Fruit fly (Drosophila melanogaster): ENCODE data around the gene CG13693.

Gene CG13693

DNA sequence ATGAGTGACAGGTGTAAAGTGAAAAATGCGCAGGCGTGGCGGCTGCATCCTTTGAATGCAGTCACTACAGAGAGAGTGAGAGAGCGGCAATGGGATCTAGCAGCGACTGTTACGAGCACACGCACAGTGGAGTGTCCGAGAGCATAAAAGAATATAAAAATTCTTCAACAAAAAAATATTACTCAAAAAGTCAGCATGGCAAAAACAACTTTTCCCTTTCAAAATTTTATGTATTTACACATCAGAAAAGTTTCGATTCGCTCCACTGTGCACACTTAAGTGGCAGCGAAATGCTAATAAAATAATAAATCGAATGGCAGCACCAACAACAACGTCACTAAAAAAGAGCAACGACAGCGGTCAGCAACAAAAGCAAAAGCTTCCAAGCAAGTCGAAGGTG lies 8.9 kb upstream of the CG13693 start (continued):
- TF ChIP-seq CG7357 (GFP tag; IDR thresholded peaks at IDR 0.05) (peak; percentile 74), Hr39 (optimal IDR thresholded peaks at IDR 0.05) (no peak), abd-A (tag; optimal IDR thresholded peaks at IDR 0.05) (no peak), da (GFP tag; optimal IDR thresholded peaks at IDR 0.05) (no peak), Poxn (GFP tag; IDR thresholded peaks at IDR 0.05) (no peak), btn (GFP tag; optimal IDR thresholded peaks at IDR 0.05) (peak; percentile 90), NK7.1 (GFP tag; optimal IDR thresholded peaks at IDR 0.05) (peak; percentile 80), maf-S (GFP tag; optimal IDR thresholded peaks at IDR 0.05) (peak; percentile 74), Sry-δ (GFP tag; optimal IDR thresholded peaks at IDR 0.05) (peak; percentile 45), CG42726 (GFP tag; IDR thresholded peaks at IDR 0.05; ENCODE audit: partially characterized antibody) (no peak), wdn (GFP tag; IDR thresholded peaks at IDR 0.05) (peak; percentile 66; the same call in 1 of the 2 replicates), prd (optimal IDR thresholded peaks at IDR 0.05) (no peak), prd (GFP tag; IDR thresholded peaks at IDR 0.05) (peak; percentile 93), cwo (GFP tag; optimal IDR thresholded peaks at IDR 0.05) (peak; percentile 54), Jarid2 (GFP tag; optimal IDR thresholded peaks at IDR 0.05) (peak; percentile 36), inv (GFP tag; IDR thresholded peaks at IDR 0.05; ENCODE audit: partially characterized antibody) (no peak), CG13287 (GFP tag; IDR thresholded peaks at IDR 0.05; ENCODE audit: partially characterized antibody) (no peak), CG8089 (GFP tag; optimal IDR thresholded peaks at IDR 0.05) (peak; percentile 82), CG14965 (GFP tag; optimal IDR thresholded peaks at IDR 0.05; ENCODE audit: borderline replicate concordance) (peak; percentile 40), zfh2 (GFP tag; optimal IDR thresholded peaks at IDR 0.05) (peak; percentile 27), rib (GFP tag; IDR thresholded peaks at IDR 0.05) (peak; percentile 25; the same call in 1 of the 2 replicates), Abd-B (GFP tag; optimal IDR thresholded peaks at IDR 0.05) (peak; percentile 83), Gug (GFP tag; IDR thresholded peaks at IDR 0.05) (peak; percentile 72; the same call in 3 of the 4 replicates), CG43689 (GFP tag; IDR thresholded peaks at IDR 0.05) (peak; percentile 79), insv (GFP tag; optimal IDR thresholded peaks at IDR 0.05) (peak in 1 of 2 experiments; percentile 70), CG11695 (GFP tag; IDR thresholded peaks at IDR 0.05) (peak; percentile 89), CG32772 (GFP tag; IDR thresholded peaks at IDR 0.05) (peak; percentile 89), Dip3 (GFP tag; optimal IDR thresholded peaks at IDR 0.05) (peak; percentile 67), bbx (GFP tag; IDR thresholded peaks at IDR 0.05; ENCODE audit: partially characterized antibody) (no peak), gfzf (GFP tag; optimal IDR thresholded peaks at IDR 0.05) (no peak), ind (GFP tag; optimal IDR thresholded peaks at IDR 0.05) (peak; percentile 77), CG8388 (GFP tag; optimal IDR thresholded peaks at IDR 0.05) (peak; percentile 90), Dll (GFP tag; IDR thresholded peaks at IDR 0.05; ENCODE audit: partially characterized antibody) (no peak), CG6854 (GFP tag; optimal IDR thresholded peaks at IDR 0.05) (no peak), p53 (GFP tag; optimal IDR thresholded peaks at IDR 0.05) (peak; percentile 48), sob (GFP tag; IDR thresholded peaks at IDR 0.05) (peak; percentile 83), CG7786 (GFP tag; optimal IDR thresholded peaks at IDR 0.05) (peak; percentile 82), twi (tag; optimal IDR thresholded peaks at IDR 0.05) (peak; percentile 11), Nf-YA (GFP tag; IDR thresholded peaks at IDR 0.05) (peak; percentile 79), zfh1 (GFP tag; IDR thresholded peaks at IDR 0.05) (peak; percentile 97), aop (GFP tag; IDR thresholded peaks at IDR 0.05) (peak; percentile 73; the same call in 1 of the 2 replicates), CG11696 (GFP tag; IDR thresholded peaks at IDR 0.05) (peak; percentile 83), GATAe (GFP tag; conservative IDR thresholded peaks at IDR 0.05) (no peak), CG14014 (GFP tag; IDR thresholded peaks at IDR 0.05) (peak; percentile 77; the same call in 1 of the 2 replicates), jigr1 (GFP tag; IDR thresholded peaks at IDR 0.05) (0 out of 3 replicates have a peak, but pooled peaks have one; percentile 20), CG1529 (GFP tag; optimal IDR thresholded peaks at IDR 0.05) (peak; percentile 87), Ravus (GFP tag; IDR thresholded peaks at IDR 0.05) (peak; percentile 67), pita (GFP tag; optimal IDR thresholded peaks at IDR 0.05) (no peak), CG17612 (GFP tag; IDR thresholded peaks at IDR 0.05) (peak; percentile 27; the same call in 1 of the 2 replicates), CG6689 (GFP tag; IDR thresholded peaks at IDR 0.05) (peak; percentile 93), ranshi (GFP tag; IDR thresholded peaks at IDR 0.05) (peak; percentile 87), Atf-2 (GFP tag; optimal IDR thresholded peaks at IDR 0.05) (peak; percentile 90)

Measured in whole organism, embryonic.